Worm (Caenorhabditis elegans): ENCODE measurements around the gene grsp-1.

Gene grsp-1

DNA sequence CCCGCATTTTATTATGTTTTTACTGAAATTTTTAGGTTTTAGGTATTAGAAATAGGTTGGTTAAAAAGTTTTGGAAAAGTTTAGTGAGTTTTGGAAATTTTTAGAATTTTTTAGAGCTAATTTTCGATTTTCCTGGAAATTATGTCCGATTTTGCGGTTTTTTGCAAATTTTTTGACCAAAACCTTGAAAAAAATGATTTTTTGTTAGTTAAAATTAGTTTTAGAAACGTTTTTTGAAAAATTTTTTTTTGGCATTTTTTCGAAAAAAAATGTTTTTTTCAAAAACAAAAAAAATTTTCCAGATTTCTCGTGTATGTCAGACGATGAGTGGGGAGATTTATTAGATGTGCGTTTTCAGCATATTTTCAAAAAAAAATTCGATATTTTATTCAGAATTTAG lies 15.5 kb downstream of the grsp-1 start, which contains the start of gene dyf-19:
TSS of gene dyf-19 (plus strand) at position 301 of the 400 bp plus-strand sequence.
- no peak for TF ChIP-seq unc-62 (GFP tag; optimal IDR thresholded peaks at IDR 0.05)

DNA sequence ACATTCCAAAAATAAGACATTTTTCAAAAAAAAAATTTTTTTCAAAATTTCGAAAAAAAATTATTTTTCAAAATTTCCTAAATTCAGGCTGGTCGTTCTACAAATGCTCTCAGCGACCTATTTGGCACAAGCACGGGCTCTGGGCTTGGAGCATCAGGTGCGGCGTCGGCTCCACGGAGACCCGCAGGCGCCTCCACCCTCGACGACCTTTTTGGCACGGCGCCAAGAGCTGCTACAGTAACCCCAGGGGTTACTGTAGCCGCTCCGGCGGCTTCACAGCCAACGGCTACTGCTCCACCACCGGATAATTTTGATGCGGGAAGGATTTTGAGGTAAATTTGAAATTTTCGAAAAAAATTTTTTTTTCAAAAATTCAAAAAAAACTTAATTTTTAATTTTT lies 16.4 kb downstream of the grsp-1 start:
- no peak for TF ChIP-seq unc-62 (GFP tag; optimal IDR thresholded peaks at IDR 0.05)

DNA sequence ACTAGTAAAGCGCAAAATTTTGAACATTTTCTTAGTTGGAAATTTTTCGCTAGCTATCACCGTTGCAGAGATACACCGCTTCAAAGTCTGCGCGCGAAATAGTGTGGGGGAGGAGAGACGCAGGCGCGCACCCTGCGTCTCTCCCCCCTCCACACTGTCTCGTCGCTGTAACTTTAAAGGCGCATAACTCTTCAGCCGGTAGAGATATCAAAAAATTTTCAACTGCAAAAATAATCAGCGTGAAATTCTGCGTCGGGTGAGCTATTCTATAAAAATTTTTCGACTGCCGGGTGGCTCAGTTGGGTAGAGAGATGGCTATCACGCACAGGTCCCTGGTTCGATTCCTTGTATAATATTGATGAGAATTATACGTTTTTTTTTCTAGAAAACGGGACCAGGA lies 20.2 kb downstream of the grsp-1 start:
- TF ChIP-seq unc-62 (GFP tag; optimal IDR thresholded peaks at IDR 0.05) = no peak

DNA sequence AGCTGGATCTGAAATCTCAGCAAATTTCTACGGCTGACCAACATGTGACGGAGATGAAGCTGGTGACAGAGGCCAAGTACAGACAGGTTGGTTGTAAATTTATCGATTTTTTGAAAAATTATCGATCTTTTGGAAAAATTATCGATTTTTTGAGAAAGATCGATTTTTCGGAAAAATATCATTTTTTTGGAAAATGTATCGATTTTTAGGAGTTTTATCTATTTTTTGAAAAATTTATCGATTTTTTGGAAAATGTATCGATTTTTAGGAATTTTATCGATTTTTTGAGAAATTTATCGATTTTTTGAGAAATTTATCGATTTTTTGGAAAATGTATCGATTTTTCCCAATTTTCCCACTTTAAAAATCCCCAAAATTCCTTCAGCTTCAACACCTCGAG lies 20.7 kb downstream of the grsp-1 start:
- no peak for TF ChIP-seq unc-62 (GFP tag; optimal IDR thresholded peaks at IDR 0.05)

DNA sequence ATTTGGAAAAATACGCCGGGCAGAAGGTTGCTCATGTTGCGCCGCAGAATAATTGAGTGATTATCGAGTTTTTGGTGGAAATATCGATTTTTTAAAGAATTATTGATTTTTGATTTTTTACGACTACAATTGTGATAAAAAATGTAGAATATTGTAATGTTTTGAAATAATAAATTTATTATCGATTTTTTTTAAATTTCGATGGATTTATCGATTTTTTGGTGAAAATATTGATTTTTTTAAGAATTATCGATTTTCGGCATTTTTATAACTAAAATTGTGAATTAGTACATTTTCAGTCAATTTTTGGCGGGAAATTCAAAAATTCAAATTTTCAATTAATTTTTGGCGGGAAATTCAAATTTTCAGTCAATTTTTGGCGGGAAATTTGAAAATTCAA lies 21.3 kb downstream of the grsp-1 start:
- no peak for TF ChIP-seq unc-62 (GFP tag; optimal IDR thresholded peaks at IDR 0.05)

DNA sequence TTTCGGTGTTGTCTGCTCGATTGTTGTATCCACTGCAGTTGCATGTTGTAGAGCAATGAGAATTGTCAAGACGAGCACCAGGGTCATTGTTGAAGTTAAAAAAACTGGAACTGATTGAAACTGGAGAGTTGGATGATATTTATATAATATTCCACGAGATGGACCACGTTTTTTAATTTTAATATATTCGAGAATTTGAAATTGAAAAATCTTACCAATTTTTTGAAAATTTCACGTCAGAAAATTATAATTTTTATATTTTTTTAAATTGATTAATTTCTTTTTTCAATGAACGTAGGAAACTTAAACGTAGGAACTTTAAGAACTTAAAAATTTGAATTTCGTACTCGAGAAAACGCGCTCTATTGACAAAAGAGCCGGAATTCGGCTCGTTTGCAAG lies 23.3 kb downstream of the grsp-1 start, which contains the start of gene Y43F8C.5:
TSS of gene Y43F8C.5 (minus strand) at position 101 of the 400 bp plus-strand sequence.
- no peak for TF ChIP-seq unc-62 (GFP tag; optimal IDR thresholded peaks at IDR 0.05)

DNA sequence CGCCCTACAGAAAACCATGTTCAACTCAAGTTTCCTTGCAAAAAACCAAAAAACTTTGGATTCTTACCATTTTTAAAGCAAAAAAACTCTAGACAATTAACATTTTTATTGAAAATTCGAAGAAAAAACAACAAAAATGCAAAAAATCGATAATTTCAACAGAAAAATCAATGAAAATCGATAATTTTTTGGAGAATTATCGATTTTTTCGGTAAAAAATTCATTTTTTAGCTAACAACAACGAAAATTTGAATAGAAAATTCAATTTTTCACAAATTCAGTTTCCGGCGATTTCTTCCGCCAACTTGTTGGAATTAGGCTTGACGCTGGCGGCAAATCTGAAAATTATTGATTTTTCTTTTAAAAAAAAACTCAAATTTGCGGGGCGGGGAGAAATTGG lies 23.7 kb downstream of the grsp-1 start:
- no peak for TF ChIP-seq unc-62 (GFP tag; optimal IDR thresholded peaks at IDR 0.05)

DNA sequence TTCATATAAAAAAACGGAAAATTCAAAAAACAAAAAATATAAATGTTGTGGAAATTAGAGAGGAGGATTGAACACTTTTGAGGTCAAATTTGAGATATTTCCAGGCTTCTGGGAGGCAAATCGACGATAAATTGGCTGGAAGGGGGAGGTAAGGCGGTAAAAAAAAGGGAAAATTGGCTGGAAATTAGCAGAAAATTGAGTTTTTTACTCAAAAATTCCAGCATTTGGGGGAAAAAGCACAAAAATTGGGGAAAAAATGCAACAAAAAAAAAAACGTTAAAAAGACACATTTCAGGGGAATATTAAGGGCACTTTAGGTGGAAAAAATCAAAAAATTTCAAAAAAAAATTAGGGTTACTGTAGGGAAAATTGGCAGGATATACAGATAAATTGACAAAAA lies 24.9 kb downstream of the grsp-1 start:
- TF ChIP-seq unc-62 (GFP tag; optimal IDR thresholded peaks at IDR 0.05) = no peak

DNA sequence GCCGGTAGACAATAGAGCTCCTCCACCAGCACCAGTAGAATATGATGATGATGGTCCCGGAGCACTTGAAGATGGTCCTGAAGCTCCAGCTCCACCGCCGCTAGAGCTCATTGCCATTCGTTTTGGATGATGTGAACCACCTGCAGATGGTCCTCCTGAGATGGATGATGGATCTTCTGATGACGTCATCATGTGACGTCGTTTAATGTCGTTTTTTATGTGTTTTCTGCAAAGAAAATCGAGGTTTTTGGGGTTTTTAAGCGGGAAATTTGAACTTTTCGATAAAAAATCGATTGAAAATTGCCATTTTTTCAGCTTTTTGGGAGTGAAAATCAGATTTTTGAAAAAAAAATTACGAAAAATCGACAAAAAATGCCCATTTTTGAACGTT lies 26.9 kb downstream of the grsp-1 start:
- TF ChIP-seq unc-62 (GFP tag; optimal IDR thresholded peaks at IDR 0.05) = no peak

DNA sequence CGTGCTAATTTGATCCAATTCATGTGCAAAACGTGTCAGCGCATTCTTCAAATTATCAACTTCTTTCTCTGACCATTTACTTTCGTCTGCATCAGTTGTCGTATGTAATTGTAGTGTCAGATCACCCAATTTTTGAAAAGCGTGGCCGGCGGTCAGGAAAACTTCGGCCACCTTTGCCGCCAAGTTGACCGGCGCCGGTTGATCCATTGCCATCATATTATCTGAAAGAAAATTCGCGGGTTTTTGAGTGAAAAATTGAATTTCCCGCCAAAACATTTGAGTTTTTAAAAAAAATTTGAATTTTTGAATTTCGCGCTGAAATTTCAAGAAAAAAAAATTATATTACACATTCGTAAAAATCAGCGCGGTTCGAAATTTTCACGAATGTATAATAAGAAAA lies 28.6 kb downstream of the grsp-1 start:
- TF ChIP-seq unc-62 (GFP tag; optimal IDR thresholded peaks at IDR 0.05) = no peak

DNA sequence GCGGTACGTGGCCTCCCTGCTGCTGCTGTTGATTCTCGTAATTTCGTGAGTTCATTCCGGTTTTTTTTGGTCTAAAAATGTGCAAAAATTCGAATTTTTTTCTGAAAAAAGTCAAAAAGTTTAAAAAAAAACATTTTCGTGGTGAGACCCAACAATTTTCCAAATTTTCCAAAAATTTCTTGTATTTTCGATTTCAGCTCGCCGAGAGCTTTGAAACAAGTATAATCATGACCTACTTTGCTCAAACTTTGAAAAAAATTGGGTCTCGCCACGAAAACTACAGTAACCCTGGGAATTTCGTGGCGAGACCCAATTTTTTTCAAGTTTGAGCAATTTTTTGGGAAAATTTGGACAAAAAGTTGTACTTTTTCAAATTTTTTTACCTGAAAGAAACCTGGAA lies 31.5 kb downstream of the grsp-1 start, which contains the start of gene Y43F8C.6:
TSS of gene Y43F8C.6 (minus strand) at position 101 of the 400 bp plus-strand sequence.
- TF ChIP-seq unc-62 (GFP tag; optimal IDR thresholded peaks at IDR 0.05) = no peak

DNA sequence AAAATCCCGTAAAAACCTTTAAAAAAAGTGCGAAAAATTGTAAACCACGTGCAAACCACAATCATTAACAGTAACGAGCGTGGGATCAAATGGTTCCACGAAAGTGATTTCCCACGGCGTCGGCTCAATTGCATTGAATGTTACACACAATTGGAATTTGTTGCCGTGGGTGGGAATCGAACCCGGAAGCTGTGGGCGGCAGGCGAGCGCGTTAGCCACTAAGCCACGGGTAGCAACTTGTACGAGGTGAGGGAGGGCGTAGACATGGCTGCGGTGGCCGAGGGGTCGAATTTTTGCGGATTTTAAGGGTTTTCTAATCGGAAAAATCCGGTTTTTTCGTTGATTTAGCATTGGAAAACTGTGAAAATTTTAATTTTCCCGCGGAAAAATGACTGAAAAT lies 33.7 kb downstream of the grsp-1 start:
- TF ChIP-seq unc-62 (GFP tag; optimal IDR thresholded peaks at IDR 0.05) = no peak

DNA sequence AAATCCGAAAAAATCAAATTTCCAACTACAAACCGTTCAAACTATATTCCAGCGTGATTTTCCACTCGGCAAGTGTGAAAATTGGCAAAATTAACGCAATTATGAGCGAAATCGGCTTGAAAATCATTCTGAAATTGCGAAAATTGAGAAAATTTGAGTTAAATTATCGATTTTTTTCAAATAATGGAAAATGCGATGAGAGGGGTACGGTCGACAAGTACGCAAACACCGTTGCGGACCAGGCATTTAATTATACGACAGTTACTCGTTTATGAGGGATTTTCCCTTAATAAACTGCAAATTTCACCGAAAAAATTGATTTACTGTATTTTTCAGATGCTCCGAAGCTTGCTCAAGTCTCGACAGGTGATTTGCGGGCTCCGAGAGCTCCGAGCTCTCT lies 34.6 kb downstream of the grsp-1 start, which contains the start of the genes Y43F8C.7 and mrps-28:
TSS of gene Y43F8C.7 (minus strand) at position 128 of the 400 bp plus-strand sequence.
TSS of gene mrps-28 (plus strand) at position 337 of the 400 bp plus-strand sequence.
- no peak for TF ChIP-seq unc-62 (GFP tag; optimal IDR thresholded peaks at IDR 0.05)

DNA sequence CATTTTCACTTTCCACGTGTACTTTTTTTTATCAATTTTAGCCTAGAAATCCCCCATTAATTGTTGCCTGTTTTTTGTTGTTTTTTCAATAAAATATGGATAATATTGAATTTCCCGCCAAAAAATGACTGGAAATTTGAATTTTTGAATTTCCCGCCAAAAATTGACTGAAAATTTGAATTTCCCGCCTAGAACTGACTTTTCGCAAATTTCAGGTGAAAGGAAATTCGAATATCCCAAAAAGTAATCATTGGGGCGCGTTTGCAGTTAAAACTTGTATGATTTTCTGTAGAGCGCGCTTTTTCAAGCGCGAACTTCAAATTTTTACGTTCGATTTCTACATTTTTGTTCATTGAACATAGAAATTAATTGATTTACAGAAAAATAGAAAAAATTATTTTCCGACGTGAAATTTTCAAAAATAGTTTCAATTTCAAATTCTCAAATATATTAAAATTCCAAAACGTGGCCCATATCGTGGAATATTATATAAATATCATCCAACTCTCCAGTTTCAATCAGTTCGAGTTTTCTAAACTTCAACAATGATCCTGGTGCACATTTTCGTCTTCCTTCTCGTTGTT lies 36.4 kb downstream of the grsp-1 start, which contains the start of gene Y43F8C.9:
TSS of gene Y43F8C.9 (plus strand) at position 534 of the 584 bp plus-strand sequence.
- TF ChIP-seq unc-62 (GFP tag; optimal IDR thresholded peaks at IDR 0.05) = no peak

DNA sequence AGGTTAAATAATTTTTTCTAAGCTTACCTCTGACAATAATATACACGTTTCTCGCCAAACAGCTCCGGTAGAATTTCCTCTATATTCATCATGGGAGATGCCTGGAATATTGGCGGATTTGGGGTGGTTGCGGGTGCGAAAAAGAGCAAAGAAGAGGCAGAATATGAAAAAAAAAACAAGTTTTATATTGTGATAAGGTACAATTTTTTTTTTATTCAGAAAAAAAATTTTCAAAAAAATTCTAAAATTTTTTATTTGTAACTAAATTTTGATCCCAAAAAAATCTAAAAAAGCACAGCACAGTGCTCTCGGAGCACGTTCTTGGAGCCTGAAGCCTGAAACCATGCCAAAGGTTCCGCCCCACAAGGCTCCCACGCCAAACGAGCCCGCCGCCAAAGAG lies 45.9 kb downstream of the grsp-1 start, which contains the start of gene dmd-3:
TSS of gene dmd-3 (minus strand) at position 101 of the 400 bp plus-strand sequence.
- no peak for TF ChIP-seq unc-62 (GFP tag; optimal IDR thresholded peaks at IDR 0.05)

All from whole organism, dauer.